Fruit fly (Drosophila melanogaster): Measurements from ENCODE around the gene Vps60.

The Vps60 gene

DNA sequence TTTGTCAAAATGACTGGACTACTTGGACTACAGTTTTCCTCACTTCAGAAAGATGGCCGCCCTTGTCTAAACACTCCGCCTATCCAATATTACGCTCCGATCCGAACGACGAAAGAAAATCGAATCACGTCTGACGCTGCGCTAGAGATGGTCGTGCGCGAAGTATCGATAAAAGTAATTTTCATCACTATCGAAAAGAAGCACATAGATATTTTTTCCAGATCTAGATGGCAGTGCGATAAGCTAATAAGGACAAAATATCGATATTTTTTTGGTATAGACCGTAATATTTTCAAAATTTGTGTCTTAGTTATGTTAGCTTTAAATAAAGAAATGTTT is 23.4 kb upstream of the Vps60 start, which contains the start of gene Pep (continued):
- peak in 1 of 2 experiments; percentile 36 for TF ChIP-seq Pdp1 (GFP tag; optimal IDR thresholded peaks at IDR 0.05)
- TF ChIP-seq CG17912 (GFP tag; optimal IDR thresholded peaks at IDR 0.05): no peak
- no peak for TF ChIP-seq MTF-1 (GFP tag; optimal IDR thresholded peaks at IDR 0.05; ENCODE audit: borderline replicate concordance)
- TF ChIP-seq CG16815 (GFP tag; optimal IDR thresholded peaks at IDR 0.05): no peak
- TF ChIP-seq CG3163 (GFP tag; optimal IDR thresholded peaks at IDR 0.05): peak; percentile 38
- no peak for TF ChIP-seq al (GFP tag; IDR thresholded peaks at IDR 0.05)
- TF ChIP-seq Bteb2 (GFP tag; optimal IDR thresholded peaks at IDR 0.05): peak; percentile 0
- TF ChIP-seq ro (GFP tag; IDR thresholded peaks at IDR 0.05): no peak
- peak; percentile 20 for TF ChIP-seq mirr (GFP tag; optimal IDR thresholded peaks at IDR 0.05)
- TF ChIP-seq CG12104 (GFP tag; optimal IDR thresholded peaks at IDR 0.05): no peak
- TF ChIP-seq Ssrp (tag; optimal IDR thresholded peaks at IDR 0.05): no peak
- peak in 1 of 2 experiments; percentile 31 for TF ChIP-seq Hr51 (GFP tag; optimal IDR thresholded peaks at IDR 0.05)
- peak; percentile 85 for TF ChIP-seq CG15514 (GFP tag; optimal IDR thresholded peaks at IDR 0.05)
- TF ChIP-seq CG3726 (GFP tag; IDR thresholded peaks at IDR 0.05): no peak
- no peak for TF ChIP-seq fru (optimal IDR thresholded peaks at IDR 0.05)
- TF ChIP-seq shn (GFP tag; optimal IDR thresholded peaks at IDR 0.05): peak; percentile 20
- peak; percentile 99 for TF ChIP-seq hbn (GFP tag; IDR thresholded peaks at IDR 0.05; ENCODE audit: partially characterized antibody)
- TF ChIP-seq lbe (GFP tag; optimal IDR thresholded peaks at IDR 0.05): peak; percentile 38
- TF ChIP-seq tio (GFP tag; optimal IDR thresholded peaks at IDR 0.05): no peak
- peak in 1 of 2 experiments; percentile 31 for TF ChIP-seq insv (GFP tag; optimal IDR thresholded peaks at IDR 0.05)
- TF ChIP-seq Bgb (GFP tag; IDR thresholded peaks at IDR 0.05; ENCODE audit: partially characterized antibody): peak; percentile 99
- no peak for TF ChIP-seq CG14050 (GFP tag; IDR thresholded peaks at IDR 0.05)
- TF ChIP-seq CG17568 (GFP tag; optimal IDR thresholded peaks at IDR 0.05): no peak
- TF ChIP-seq Camta (GFP tag; optimal IDR thresholded peaks at IDR 0.05): peak; percentile 4
- TF ChIP-seq CG10267 (tag; optimal IDR thresholded peaks at IDR 0.05): peak; percentile 68
- TF ChIP-seq CG14441 (GFP tag; IDR thresholded peaks at IDR 0.05): no peak
- TF ChIP-seq cad (GFP tag; optimal IDR thresholded peaks at IDR 0.05): no peak
- peak; percentile 38 for TF ChIP-seq Hmr (GFP tag; optimal IDR thresholded peaks at IDR 0.05)
- TF ChIP-seq NfI (GFP tag; optimal IDR thresholded peaks at IDR 0.05): peak; percentile 24
- TF ChIP-seq CG12659 (GFP tag; optimal IDR thresholded peaks at IDR 0.05): peak; percentile 77
- no peak for TF ChIP-seq CG13775 (GFP tag; optimal IDR thresholded peaks at IDR 0.05)
- TF ChIP-seq CG18599 (GFP tag; optimal IDR thresholded peaks at IDR 0.05): no peak
- no peak for TF ChIP-seq CG1529 (GFP tag; optimal IDR thresholded peaks at IDR 0.05)
- TF ChIP-seq lola (GFP tag; optimal IDR thresholded peaks at IDR 0.05): no peak
- TF ChIP-seq CG30020 (tag; optimal IDR thresholded peaks at IDR 0.05): peak; percentile 75
- peak; percentile 87 for TF ChIP-seq CG32767 (GFP tag; IDR thresholded peaks at IDR 0.05)
- no peak for TF ChIP-seq Sox100B (GFP tag; optimal IDR thresholded peaks at IDR 0.05)
- peak; percentile 55; the same call in 2 of the 3 replicates for TF ChIP-seq zfh1 (GFP tag; IDR thresholded peaks at IDR 0.05)
- TF ChIP-seq Antp (GFP tag; optimal IDR thresholded peaks at IDR 0.05): peak; percentile 34
- no peak for TF ChIP-seq cwo (GFP tag; optimal IDR thresholded peaks at IDR 0.05)
- TF ChIP-seq Asciz (GFP tag; optimal IDR thresholded peaks at IDR 0.05): no peak
- no peak; the same call in 1 of the 2 replicates for TF ChIP-seq CG3847 (GFP tag; IDR thresholded peaks at IDR 0.05)
- no peak for TF ChIP-seq fd96Cb (tag; optimal IDR thresholded peaks at IDR 0.05)
- peak; percentile 42 for TF ChIP-seq mam (GFP tag; optimal IDR thresholded peaks at IDR 0.05)
- TF ChIP-seq CG9437 (GFP tag; optimal IDR thresholded peaks at IDR 0.05): peak; percentile 49
- TF ChIP-seq hkb (optimal IDR thresholded peaks at IDR 0.05): no peak
- peak; percentile 46; the same call in 1 of the 2 replicates for TF ChIP-seq hkb (GFP tag; IDR thresholded peaks at IDR 0.05)
- no peak for TF ChIP-seq caup (GFP tag; optimal IDR thresholded peaks at IDR 0.05; ENCODE audit: severe bottlenecking)
- TF ChIP-seq luna (GFP tag; optimal IDR thresholded peaks at IDR 0.05): peak; percentile 30
- peak; percentile 99 for TF ChIP-seq knrl (GFP tag; IDR thresholded peaks at IDR 0.05; ENCODE audit: partially characterized antibody)

Measured in whole organism, embryonic.